Worm (Caenorhabditis elegans) whole organism, L4 larva: ENCODE results near the gene gro-1.

ENCODE experiments used
- F44E2.7 ChIP-seq: fragments of 200-800 bp; sonication (Bioruptor generic); IDR thresholded peaks from 2 replicates; pipeline ENCODE4 v2.1.2; 2022; ENCODE audit warnings: missing genetic modification characterization, missing compliant biosample characterization
- T20F7.1 ChIP-seq: fragments of 200-800 bp; sonication (Bioruptor generic); optimal IDR thresholded peaks from 2 replicates; lab custom pipeline; 2018; ENCODE audit warnings: mild to moderate bottlenecking, missing genetic modification characterization, missing compliant biosample characterization
- T26A8.4 ChIP-seq: fragments of 200-800 bp; sonication (Bioruptor generic); IDR thresholded peaks from 2 replicates; pipeline ENCODE4 v1.3.6; 2022; ENCODE audit warnings: missing genetic modification characterization, missing compliant biosample characterization
- Y48G9A.11 ChIP-seq: fragments of 200-800 bp; sonication (Bioruptor generic); IDR thresholded peaks from 2 replicates; pipeline ENCODE4 v1.3.6; 2022; ENCODE audit warnings: missing genetic modification reagents, missing genetic modification characterization, missing compliant biosample characterization
- aly-2 ChIP-seq: sonication (generic microtip); optimal IDR thresholded peaks from 2 replicates; lab custom pipeline; 2018; ENCODE audit warnings: missing biosample characterization, missing genetic modification characterization
- ama-1 ChIP-seq: fragments of 150-350 bp; optimal IDR thresholded peaks from 2 replicates; lab custom pipeline; 2014; ENCODE audit warnings: inconsistent platforms, mixed read lengths
- arid-1 ChIP-seq: fragments of 200-800 bp; sonication (Bioruptor generic); conservative IDR thresholded peaks from 2 replicates; pipeline ENCODE4 v1.3.6; 2022; ENCODE audit warnings: missing genetic modification reagents, missing genetic modification characterization, missing compliant biosample characterization
- ceh-20 ChIP-seq: fragments of 200-800 bp; sonication (Bioruptor generic); IDR thresholded peaks from 2 replicates; pipeline ENCODE4 v1.3.6; 2022; ENCODE audit warnings: missing genetic modification reagents, missing genetic modification characterization, missing compliant biosample characterization
- ceh-28 ChIP-seq: fragments of 150-350 bp; optimal IDR thresholded peaks from 2 replicates; lab custom pipeline; 2014; ENCODE audit warnings: missing biosample characterization, missing genetic modification reagents, missing genetic modification characterization
- ceh-32 ChIP-seq: sonication (generic microtip); optimal IDR thresholded peaks from 2 replicates; lab custom pipeline; 2016; ENCODE audit warnings: mild to moderate bottlenecking, missing genetic modification characterization, missing compliant biosample characterization; ENCODE audit not compliant: poor library complexity
- ceh-62 ChIP-seq: sonication (generic microtip); optimal IDR thresholded peaks from 2 replicates; lab custom pipeline; 2017; ENCODE audit warnings: missing biosample characterization, missing genetic modification characterization
- ceh-82 ChIP-seq: sonication (generic microtip); optimal IDR thresholded peaks from 2 replicates; lab custom pipeline; 2017; ENCODE audit warnings: missing biosample characterization, missing genetic modification characterization
- daf-12 ChIP-seq: fragments of 150-350 bp; optimal IDR thresholded peaks from 2 replicates; lab custom pipeline; 2014; ENCODE audit warnings: missing biosample characterization, missing genetic modification reagents, missing genetic modification characterization
- daf-16 ChIP-seq, 3 experiments: sonication (generic microtip); optimal IDR thresholded peaks; 2 replicates each; lab custom pipeline; 2016 to 2017; ENCODE audit warnings: missing genetic modification characterization in 3 of 3, missing genetic modification reagents in 3 of 3, mild to moderate bottlenecking in 2 of 3, missing compliant biosample characterization in 2 of 3, missing biosample characterization in 1 of 3, moderate library complexity in 1 of 3
- dmd-8 ChIP-seq: fragments of 200-800 bp; sonication (Bioruptor generic); IDR thresholded peaks from 2 replicates; pipeline ENCODE4 v1.3.6; 2022; ENCODE audit warnings: missing genetic modification characterization, missing compliant biosample characterization
- dmd-9 ChIP-seq: fragments of 200-800 bp; sonication (Bioruptor generic); IDR thresholded peaks from 2 replicates; pipeline ENCODE4 v1.3.6; 2022; ENCODE audit warnings: missing genetic modification reagents, missing genetic modification characterization, missing compliant biosample characterization
- dpl-1 ChIP-seq: fragments of 150-350 bp; optimal IDR thresholded peaks from 2 replicates; lab custom pipeline; 2014; ENCODE audit warnings: missing biosample characterization, missing genetic modification reagents, missing genetic modification characterization
- duxl-1 ChIP-seq: sonication (generic microtip); optimal IDR thresholded peaks from 2 replicates; lab custom pipeline; 2016; ENCODE audit warnings: mild to moderate bottlenecking, missing genetic modification characterization, moderate library complexity, missing compliant biosample characterization; ENCODE audit not compliant: poor library complexity
- dve-1 ChIP-seq: sonication (generic microtip); optimal IDR thresholded peaks from 2 replicates; lab custom pipeline; 2017; ENCODE audit warnings: antibody characterized with exemption, mild to moderate bottlenecking, missing genetic modification characterization, missing compliant biosample characterization; ENCODE audit not compliant: insufficient read depth
- lin-13 ChIP-seq: fragments of 150-350 bp; optimal IDR thresholded peaks from 2 replicates; lab custom pipeline; 2014; ENCODE audit warnings: missing biosample characterization, missing genetic modification reagents, missing genetic modification characterization
- lin-38 ChIP-seq: fragments of 200-800 bp; sonication (Bioruptor generic); IDR thresholded peaks from 2 replicates; pipeline ENCODE4 v1.3.6; 2022; ENCODE audit warnings: missing genetic modification reagents, missing genetic modification characterization, missing compliant biosample characterization
- lin-39 ChIP-seq: fragments of 150-350 bp; optimal IDR thresholded peaks from 2 replicates; lab custom pipeline; 2014; ENCODE audit warnings: missing biosample characterization, missing genetic modification reagents, missing genetic modification characterization
- lsy-2 ChIP-seq, 2 experiments: fragments of 150-350 bp in 1 of 2; sonication (generic microtip) in 1 of 2; optimal IDR thresholded peaks; 2 replicates each; lab custom pipeline; 2014 to 2017; ENCODE audit warnings: missing biosample characterization in 2 of 2, missing genetic modification characterization in 2 of 2
- madf-5 ChIP-seq, 2 experiments: fragments of 200-800 bp; sonication (Bioruptor generic); IDR thresholded peaks; 2 replicates each; pipeline ENCODE4 v1.3.6; 2022; ENCODE audit warnings: missing compliant biosample characterization in 2 of 2, missing genetic modification characterization in 2 of 2
- madf-9 ChIP-seq: fragments of 200-800 bp; sonication (Bioruptor generic); conservative IDR thresholded peaks from 2 replicates; pipeline ENCODE4 v1.3.6; 2022; ENCODE audit warnings: missing genetic modification reagents, missing genetic modification characterization, missing compliant biosample characterization
- mes-2 ChIP-seq: sonication (generic microtip); optimal IDR thresholded peaks from 2 replicates; lab custom pipeline; 2016; ENCODE audit warnings: missing genotype, mild to moderate bottlenecking, missing genetic modification characterization, missing compliant biosample characterization; ENCODE audit not compliant: poor library complexity, severe bottlenecking
- mxl-2 ChIP-seq: fragments of 200-800 bp; sonication (Bioruptor generic); conservative IDR thresholded peaks from 2 replicates; pipeline ENCODE4 v1.3.6; 2022; ENCODE audit warnings: missing genetic modification reagents, missing genetic modification characterization, missing compliant biosample characterization
- nhr-10 ChIP-seq: fragments of 150-350 bp; optimal IDR thresholded peaks from 2 replicates; lab custom pipeline; 2014; ENCODE audit warnings: missing biosample characterization, missing genetic modification characterization
- nhr-102 ChIP-seq: sonication (generic microtip); optimal IDR thresholded peaks from 2 replicates; lab custom pipeline; 2016; ENCODE audit warnings: mild to moderate bottlenecking, missing genetic modification characterization, moderate library complexity, missing compliant biosample characterization
- nhr-11 ChIP-seq: fragments of 150-350 bp; optimal IDR thresholded peaks from 2 replicates; lab custom pipeline; 2014; ENCODE audit warnings: missing biosample characterization, missing genetic modification characterization
- nhr-111 ChIP-seq: fragments of 200-800 bp; sonication (Bioruptor generic); optimal IDR thresholded peaks from 2 replicates; lab custom pipeline; 2018; ENCODE audit warnings: mild to moderate bottlenecking, missing genetic modification characterization, missing compliant biosample characterization
- nhr-6 ChIP-seq: fragments of 150-350 bp; optimal IDR thresholded peaks from 2 replicates; lab custom pipeline; 2014; ENCODE audit warnings: missing biosample characterization, missing genetic modification characterization
- nhr-76 ChIP-seq: fragments of 150-350 bp; optimal IDR thresholded peaks from 2 replicates; lab custom pipeline; 2014; ENCODE audit warnings: missing biosample characterization, missing genetic modification characterization
- pha-4 ChIP-seq, 2 experiments: fragments of 150-350 bp in 1 of 2; fragments of 200-800 bp in 1 of 2; sonication (Bioruptor generic) in 1 of 2; IDR thresholded peaks in 1 of 2; optimal IDR thresholded peaks in 1 of 2; 2 replicates each; pipeline versions ENCODE4 v1.3.6 to Lab custom; 2014 to 2022; ENCODE audit warnings: missing genetic modification characterization in 2 of 2, missing genetic modification reagents in 2 of 2, missing biosample characterization in 1 of 2, missing compliant biosample characterization in 1 of 2
- pqm-1 ChIP-seq: sonication (generic microtip); optimal IDR thresholded peaks from 2 replicates; lab custom pipeline; 2017; ENCODE audit warnings: missing biosample characterization, missing genetic modification characterization
- rbr-2 ChIP-seq: sonication (generic microtip); optimal IDR thresholded peaks from 2 replicates; lab custom pipeline; 2016; ENCODE audit warnings: missing genotype, missing genetic modification characterization, missing compliant biosample characterization
- saeg-2 ChIP-seq: fragments of 200-800 bp; sonication (Bioruptor generic); IDR thresholded peaks from 2 replicates; pipeline ENCODE4 v1.3.6; 2022; ENCODE audit warnings: missing genetic modification reagents, missing genetic modification characterization, missing compliant biosample characterization
- sdz-12 ChIP-seq: fragments of 200-800 bp; sonication (Bioruptor generic); optimal IDR thresholded peaks from 2 replicates; lab custom pipeline; 2018; ENCODE audit warnings: mild to moderate bottlenecking, missing genetic modification characterization, missing compliant biosample characterization
- snpc-1.2 ChIP-seq: fragments of 200-800 bp; sonication (Bioruptor generic); IDR thresholded peaks from 2 replicates; pipeline ENCODE4 v1.3.6; 2022; ENCODE audit warnings: missing genetic modification reagents, missing genetic modification characterization, missing compliant biosample characterization
- spr-3 ChIP-seq: fragments of 200-800 bp; sonication (Bioruptor generic); optimal IDR thresholded peaks from 2 replicates; lab custom pipeline; 2018; ENCODE audit warnings: mild to moderate bottlenecking, missing genetic modification characterization, missing compliant biosample characterization
- unc-39 ChIP-seq: sonication (generic microtip); optimal IDR thresholded peaks from 2 replicates; lab custom pipeline; 2017; ENCODE audit warnings: missing biosample characterization, missing genetic modification characterization
- unc-62 ChIP-seq, 3 experiments: fragments of 150-350 bp in 1 of 3; sonication (generic microtip); optimal IDR thresholded peaks in 2 of 3; peaks in 1 of 3; 1 replicate in 1 of 3; 2 replicates in 2 of 3; lab custom pipeline; 2014 to 2017; ENCODE audit warnings: missing biosample characterization in 3 of 3, missing genetic modification characterization in 3 of 3, missing genetic modification reagents in 3 of 3, missing genotype in 1 of 3
- zfp-3 ChIP-seq: fragments of 200-800 bp; sonication (Bioruptor generic); conservative IDR thresholded peaks from 2 replicates; pipeline ENCODE4 v1.3.6; 2022; ENCODE audit warnings: missing genetic modification reagents, missing genetic modification characterization, missing compliant biosample characterization
- zip-11 ChIP-seq: fragments of 200-800 bp; sonication (Bioruptor generic); IDR thresholded peaks from 2 replicates; pipeline ENCODE4 v1.3.6; 2022; ENCODE audit warnings: missing genetic modification characterization, missing compliant biosample characterization
- zip-2 ChIP-seq: fragments of 150-350 bp; optimal IDR thresholded peaks from 2 replicates; lab custom pipeline; 2014; ENCODE audit warnings: missing biosample characterization, missing genetic modification characterization
- ztf-7 ChIP-seq: fragments of 150-350 bp; optimal IDR thresholded peaks from 2 replicates; lab custom pipeline; 2014; ENCODE audit warnings: missing biosample characterization, missing genetic modification characterization

Gene gro-1

DNA sequence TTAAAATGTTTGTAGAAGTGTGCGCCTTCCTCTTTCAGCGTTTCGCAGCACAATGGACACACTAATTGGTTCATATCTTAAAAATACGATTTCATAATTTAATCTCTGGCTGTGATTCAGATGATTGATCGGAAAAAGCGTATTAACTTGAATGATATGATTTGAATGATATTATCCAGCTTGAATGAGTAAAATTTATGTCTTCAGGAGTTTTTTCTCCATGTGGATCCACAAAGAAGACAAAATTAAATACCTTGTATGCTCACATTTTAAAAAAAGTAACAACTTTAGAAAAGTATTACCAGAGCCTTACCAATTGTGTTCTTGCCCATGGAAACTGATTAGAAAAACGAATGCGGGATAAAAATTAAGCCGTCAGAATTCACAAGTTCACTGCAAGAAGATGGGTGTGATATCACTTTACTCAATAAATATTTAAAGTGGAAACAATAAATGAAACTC, 8.5 kb downstream of the gro-1 start, which contains the start of gene ztf-8 (continued):
- no peak for TF ChIP-seq ceh-32 (tag; lab: Kevin White, UChicago)
- no peak; the same call in 1 of the 2 replicates for TF ChIP-seq arid-1
- no peak for TF ChIP-seq snpc-1.2 (GFP tag; lab: Robert Waterston, UW)
- TF ChIP-seq ama-1 = peak; percentile 9
- peak; percentile 54 for TF ChIP-seq lin-38 (GFP tag; lab: Robert Waterston, UW)
- no peak for TF ChIP-seq nhr-11 (tag; lab: Kevin White, UChicago)
- no peak for TF ChIP-seq nhr-102 (tag; lab: Kevin White, UChicago)
- TF ChIP-seq daf-12 (tag; lab: Kevin White, UChicago) = no peak
- TF ChIP-seq spr-3 = peak; percentile 10
- no peak for TF ChIP-seq mxl-2
- no peak for TF ChIP-seq pqm-1 (tag; lab: Kevin White, UChicago)
- TF ChIP-seq nhr-111 (GFP tag; lab: Kevin White, UChicago) = no peak
- peak; percentile 65; the same call in 1 of the 2 replicates for TF ChIP-seq Y48G9A.11
- no peak for TF ChIP-seq nhr-76 (tag; lab: Kevin White, UChicago)
- no peak for TF ChIP-seq madf-5 (GFP tag; IDR thresholded peaks at IDR 0.05; lab: Robert Waterston, UW)
- no peak for TF ChIP-seq unc-39 (tag; lab: Kevin White, UChicago)
- no peak for TF ChIP-seq dmd-9 (GFP tag; lab: Robert Waterston, UW)
- peak; percentile 3 for TF ChIP-seq T20F7.1 (GFP tag; lab: Kevin White, UChicago)
- TF ChIP-seq lin-39 = no peak
- TF ChIP-seq zip-11 (GFP tag; lab: Robert Waterston, UW) = no peak
- no peak for TF ChIP-seq ceh-62 (tag; lab: Kevin White, UChicago)
- no peak for TF ChIP-seq daf-16 (GFP tag; optimal IDR thresholded peaks at IDR 0.05; lab: Kevin White, UChicago)
- TF ChIP-seq daf-16 (tag; optimal IDR thresholded peaks at IDR 0.05; lab: Kevin White, UChicago) = peak; percentile 0
- TF ChIP-seq saeg-2 (GFP tag; lab: Robert Waterston, UW) = no peak
- TF ChIP-seq F44E2.7 (GFP tag; lab: Robert Waterston, UW) = no peak
- TF ChIP-seq nhr-6 (tag; lab: Kevin White, UChicago) = no peak
- TF ChIP-seq nhr-10 (tag; lab: Kevin White, UChicago) = no peak
- TF ChIP-seq lin-13 (GFP tag; lab: Kevin White, UChicago) = no peak
- TF ChIP-seq madf-9 = no peak

DNA sequence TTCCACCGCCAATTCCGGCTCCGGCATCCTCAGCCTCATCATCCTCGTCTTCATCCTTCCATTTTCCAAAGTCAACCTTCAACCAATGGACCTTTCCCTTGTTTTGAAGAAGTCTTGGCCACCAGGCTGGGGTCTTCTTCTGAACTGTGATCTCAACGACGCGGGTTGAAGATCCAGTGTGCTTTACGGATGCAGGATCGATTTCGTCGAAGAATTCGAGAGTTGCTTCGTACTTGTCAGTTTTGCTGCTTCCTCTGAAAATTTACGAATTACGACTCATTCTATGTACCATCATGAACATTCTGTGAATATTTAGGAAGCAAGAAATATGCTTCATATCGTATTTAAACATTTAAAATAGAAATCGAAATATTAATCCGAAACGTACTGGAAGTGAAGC, 9.3 kb downstream of the gro-1 start:
- TF ChIP-seq zip-2 (tag; lab: Kevin White, UChicago) (no peak), T26A8.4 (GFP tag; lab: Robert Waterston, UW) (0 out of 2 replicates have a peak, but pooled peaks have one; percentile 27), zfp-3 (GFP tag; lab: Robert Waterston, UW) (0 out of 2 replicates have a peak, but pooled peaks have one; percentile 27)

DNA sequence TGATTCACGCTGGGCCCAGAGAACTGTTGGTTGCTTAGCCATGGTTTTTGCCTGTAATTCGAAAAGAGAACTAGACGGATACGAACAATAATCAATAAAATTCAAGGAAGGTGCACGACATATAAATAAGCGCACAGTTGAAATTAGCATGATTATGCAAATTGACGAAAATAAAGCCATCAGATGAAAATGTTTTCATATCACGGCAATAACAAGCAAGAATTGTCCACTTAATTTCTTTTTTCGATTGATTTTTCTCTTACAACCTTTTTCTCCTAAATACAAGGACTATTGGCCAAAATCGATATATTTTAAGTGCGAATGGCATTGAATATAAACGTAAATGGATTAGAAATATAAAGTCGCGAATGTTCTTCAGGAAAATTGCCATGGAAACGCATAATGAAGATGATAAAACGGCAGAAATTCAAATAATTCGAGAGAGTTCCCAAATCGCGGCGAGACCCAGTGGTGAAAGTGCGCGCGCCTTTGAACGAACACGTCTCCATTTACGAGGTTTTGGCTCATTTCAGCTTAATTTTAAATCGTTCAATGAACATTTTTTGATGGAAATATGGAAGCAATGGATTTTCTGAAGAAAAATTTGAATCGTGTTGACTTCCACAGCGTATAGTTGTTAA, 9.9 kb downstream of the gro-1 start, which contains the start of the genes daf-41 and toc-1:
Gene daf-41 (minus strand): TSS at position 51 of the 641 bp plus-strand sequence.
Gene toc-1 (plus strand): TSS at position 537 of the 641 bp plus-strand sequence.
- TF ChIP-seq ceh-20 (GFP tag; lab: Robert Waterston, UW) (no peak), nhr-11 (tag; lab: Kevin White, UChicago) (no peak), dpl-1 (peak; percentile 60), pha-4 (GFP tag; IDR thresholded peaks at IDR 0.05; lab: Robert Waterston, UW) (no peak), pha-4 (tag; optimal IDR thresholded peaks at IDR 0.05; lab: Kevin White, UChicago) (peak; percentile 75), dve-1 (peak; percentile 25), mes-2 (tag; lab: Kevin White, UChicago) (peak; percentile 71), ztf-7 (tag; lab: Kevin White, UChicago) (peak; percentile 17), sdz-12 (GFP tag; lab: Kevin White, UChicago) (no peak), lsy-2 (tag; optimal IDR thresholded peaks at IDR 0.05; lab: Kevin White, UChicago) (peak in 1 of 2 experiments; percentile 77), duxl-1 (no peak), aly-2 (no peak), dmd-8 (no peak), unc-62 (GFP tag; optimal IDR thresholded peaks at IDR 0.05 in 1 of 2; lab: Kevin White, UChicago) (peak in 1 of 2 experiments; percentile 50), unc-62 (tag; optimal IDR thresholded peaks at IDR 0.05; lab: Kevin White, UChicago) (no peak), daf-16 (GFP tag; optimal IDR thresholded peaks at IDR 0.05; lab: Kevin White, UChicago) (no peak), daf-16 (tag; optimal IDR thresholded peaks at IDR 0.05; lab: Kevin White, UChicago) (peak; percentile 24), rbr-2 (tag; lab: Kevin White, UChicago) (peak; percentile 25), ceh-28 (tag; lab: Kevin White, UChicago) (no peak), ceh-82 (tag; lab: Kevin White, UChicago) (no peak), snpc-1.2 (GFP tag; lab: Robert Waterston, UW) (no peak), nhr-102 (tag; lab: Kevin White, UChicago) (no peak)
